Worm (Caenorhabditis elegans) whole organism, midembryonic: ENCODE data around the gene col-71.

Source experiments
- flt-1 ChIP-seq: fragments of 200-800 bp; sonication (Bioruptor generic); IDR thresholded peaks from 2 replicates; pipeline ENCODE4 v1.3.6; 2022; ENCODE audit warnings: missing genetic modification characterization, missing compliant biosample characterization
- klf-2 ChIP-seq: fragments of 200-800 bp; sonication (Bioruptor generic); conservative IDR thresholded peaks from 2 replicates; pipeline ENCODE4 v1.3.6; 2022; ENCODE audit warnings: missing genetic modification reagents, missing genetic modification characterization, missing compliant biosample characterization
- ztf-23 ChIP-seq: fragments of 200-800 bp; sonication (Bioruptor generic); IDR thresholded peaks from 2 replicates; pipeline ENCODE4 v1.3.6; 2022; ENCODE audit warnings: missing genetic modification reagents, missing genetic modification characterization, missing compliant biosample characterization

- no peak for TF ChIP-seq ztf-23 (GFP tag; lab: Robert Waterston, UW)
- TF ChIP-seq klf-2 (GFP tag; lab: Robert Waterston, UW), result no peak
- no peak for TF ChIP-seq flt-1 (GFP tag; lab: Robert Waterston, UW)
Observed at ce11 chrII:3472316-3472715, 30.1 kb downstream of the col-71 start, which contains the start of gene Y49F6B.12.
